Worm (Caenorhabditis elegans) whole organism, L3 larva: Measurements from ENCODE around the gene str-261.
A peak's percentile ranks its signal among the peaks of the same experiment; 100 is the strongest.

Experiments used
- R02D3.7 ChIP-seq: fragments of 150-350 bp; optimal IDR thresholded peaks from 2 replicates; lab custom pipeline; 2014; ENCODE audit warnings: missing biosample characterization, missing genetic modification characterization
- ZK546.5 ChIP-seq: sonication (generic microtip); optimal IDR thresholded peaks from 2 replicates; lab custom pipeline; 2017; ENCODE audit warnings: missing biosample characterization, missing genetic modification characterization
- aly-2 ChIP-seq: fragments of 150-350 bp; optimal IDR thresholded peaks from 2 replicates; lab custom pipeline; 2014; ENCODE audit warnings: missing biosample characterization, missing genetic modification characterization
- ama-1 ChIP-seq: fragments of 150-350 bp; optimal IDR thresholded peaks from 2 replicates; lab custom pipeline; 2018
- ceh-28 ChIP-seq: fragments of 150-350 bp; optimal IDR thresholded peaks from 2 replicates; lab custom pipeline; 2014; ENCODE audit warnings: missing biosample characterization, missing genetic modification reagents, missing genetic modification characterization
- ceh-82 ChIP-seq: fragments of 150-350 bp; optimal IDR thresholded peaks from 2 replicates; lab custom pipeline; 2014; ENCODE audit warnings: missing biosample characterization, missing genetic modification characterization
- daf-12 ChIP-seq: fragments of 150-350 bp; optimal IDR thresholded peaks from 2 replicates; lab custom pipeline; 2014; ENCODE audit warnings: missing biosample characterization, missing genetic modification reagents, missing genetic modification characterization
- egl-27 ChIP-seq: sonication (generic microtip); optimal IDR thresholded peaks from 4 replicates; lab custom pipeline; 2017; ENCODE audit warnings: missing biosample characterization, missing genetic modification reagents, missing genetic modification characterization
- egl-5 ChIP-seq: fragments of 150-350 bp; optimal IDR thresholded peaks from 2 replicates; lab custom pipeline; 2017; ENCODE audit warnings: missing biosample characterization, missing genetic modification reagents, missing genetic modification characterization, inconsistent platforms
- elt-1 ChIP-seq: fragments of 150-350 bp; optimal IDR thresholded peaks from 2 replicates; lab custom pipeline; 2014; ENCODE audit warnings: missing biosample characterization, missing genetic modification characterization
- elt-2 ChIP-seq: sonication (generic microtip); optimal IDR thresholded peaks from 2 replicates; lab custom pipeline; 2016; ENCODE audit warnings: missing genetic modification reagents, mild to moderate bottlenecking, missing genetic modification characterization, missing compliant biosample characterization
- elt-3 ChIP-seq, 3 experiments: fragments of 150-350 bp in 1 of 3; sonication (generic microtip) in 2 of 3; optimal IDR thresholded peaks; 2 replicates in 2 of 3; 4 replicates in 1 of 3; lab custom pipeline; 2014 to 2017; ENCODE audit warnings: missing biosample characterization in 3 of 3, missing genetic modification characterization in 3 of 3
- eor-1 ChIP-seq, 2 experiments: fragments of 150-350 bp; optimal IDR thresholded peaks; 2 replicates each; lab custom pipeline; 2014 to 2018; ENCODE audit warnings: missing biosample characterization in 2 of 2, missing genetic modification characterization in 2 of 2
- fkh-10 ChIP-seq: sonication (generic microtip); optimal IDR thresholded peaks from 2 replicates; lab custom pipeline; 2017; ENCODE audit warnings: missing biosample characterization, missing genetic modification reagents, missing genetic modification characterization
- fkh-2 ChIP-seq: fragments of 150-350 bp; optimal IDR thresholded peaks from 2 replicates; lab custom pipeline; 2014; ENCODE audit warnings: missing biosample characterization, missing genetic modification reagents, missing genetic modification characterization
- fos-1 ChIP-seq: fragments of 150-350 bp; optimal IDR thresholded peaks from 2 replicates; lab custom pipeline; 2014; ENCODE audit warnings: missing biosample characterization, missing genetic modification characterization
- hmg-11 ChIP-seq: sonication (generic microtip); optimal IDR thresholded peaks from 2 replicates; lab custom pipeline; 2016; ENCODE audit warnings: missing genetic modification characterization, missing compliant biosample characterization
- jun-1 ChIP-seq: fragments of 150-350 bp; optimal IDR thresholded peaks from 2 replicates; lab custom pipeline; 2014; ENCODE audit warnings: missing biosample characterization, missing genetic modification reagents, missing genetic modification characterization
- lin-15B ChIP-seq: fragments of 150-350 bp; optimal IDR thresholded peaks from 2 replicates; lab custom pipeline; 2014; ENCODE audit warnings: missing biosample characterization, missing genetic modification characterization
- lin-39 ChIP-seq: fragments of 150-350 bp; optimal IDR thresholded peaks from 2 replicates; lab custom pipeline; 2018; ENCODE audit warnings: missing biosample characterization, missing genetic modification reagents, missing genetic modification characterization
- lsy-12 ChIP-seq: sonication (generic microtip); optimal IDR thresholded peaks from 2 replicates; lab custom pipeline; 2016; ENCODE audit warnings: mild to moderate bottlenecking, missing genetic modification characterization, missing compliant biosample characterization
- mdl-1 ChIP-seq: fragments of 150-350 bp; optimal IDR thresholded peaks from 2 replicates; lab custom pipeline; 2014; ENCODE audit warnings: missing biosample characterization, missing genetic modification characterization
- mml-1 ChIP-seq: fragments of 150-350 bp; sonication (generic microtip); optimal IDR thresholded peaks from 3 replicates; lab custom pipeline; 2014; ENCODE audit warnings: missing biosample characterization, missing genetic modification characterization
- nfya-1 ChIP-seq: sonication (generic microtip); optimal IDR thresholded peaks from 2 replicates; lab custom pipeline; 2017; ENCODE audit warnings: missing genetic modification characterization, mild to moderate bottlenecking, missing compliant biosample characterization, antibody characterized with exemption, moderate library complexity; ENCODE audit not compliant: insufficient read depth
- nhr-11 ChIP-seq: fragments of 150-350 bp; optimal IDR thresholded peaks from 2 replicates; lab custom pipeline; 2014; ENCODE audit warnings: missing biosample characterization, missing genetic modification characterization
- nhr-12 ChIP-seq: fragments of 150-350 bp; optimal IDR thresholded peaks from 2 replicates; lab custom pipeline; 2014; ENCODE audit warnings: missing biosample characterization, missing genetic modification characterization
- nhr-23 ChIP-seq: fragments of 150-350 bp; optimal IDR thresholded peaks from 2 replicates; lab custom pipeline; 2014; ENCODE audit warnings: missing biosample characterization, missing genetic modification reagents, missing genetic modification characterization
- nhr-237 ChIP-seq: fragments of 150-350 bp; optimal IDR thresholded peaks from 2 replicates; lab custom pipeline; 2014; ENCODE audit warnings: missing biosample characterization, missing genetic modification characterization
- nhr-25 ChIP-seq: sonication (generic microtip); optimal IDR thresholded peaks from 2 replicates; lab custom pipeline; 2017; ENCODE audit warnings: missing biosample characterization, missing genetic modification characterization
- nhr-28 ChIP-seq: fragments of 150-350 bp; optimal IDR thresholded peaks from 2 replicates; lab custom pipeline; 2014; ENCODE audit warnings: missing biosample characterization, missing genetic modification characterization
- nhr-43 ChIP-seq: sonication (generic microtip); optimal IDR thresholded peaks from 2 replicates; lab custom pipeline; 2016; ENCODE audit warnings: mild to moderate bottlenecking, missing genetic modification characterization, missing compliant biosample characterization; ENCODE audit not compliant: poor library complexity, severe bottlenecking
- nhr-67 ChIP-seq: fragments of 150-350 bp; optimal IDR thresholded peaks from 2 replicates; lab custom pipeline; 2014; ENCODE audit warnings: missing biosample characterization, missing genetic modification characterization
- nhr-76 ChIP-seq: fragments of 150-350 bp; sonication (generic microtip); optimal IDR thresholded peaks from 5 replicates; lab custom pipeline; 2014; ENCODE audit warnings: missing biosample characterization, missing genetic modification characterization
- nhr-77 ChIP-seq: fragments of 150-350 bp; optimal IDR thresholded peaks from 2 replicates; lab custom pipeline; 2014; ENCODE audit warnings: missing biosample characterization, missing genetic modification characterization
- pha-4 ChIP-seq: fragments of 150-350 bp; optimal IDR thresholded peaks from 2 replicates; lab custom pipeline; 2014; ENCODE audit warnings: missing biosample characterization, missing genetic modification reagents, missing genetic modification characterization
- pqm-1 ChIP-seq: fragments of 150-350 bp; optimal IDR thresholded peaks from 2 replicates; lab custom pipeline; 2017; ENCODE audit warnings: missing biosample characterization, missing genetic modification characterization, inconsistent platforms
- sea-2 ChIP-seq: fragments of 150-350 bp; sonication (generic microtip); optimal IDR thresholded peaks from 4 replicates; lab custom pipeline; 2014; ENCODE audit warnings: missing biosample characterization, missing genetic modification reagents, missing genetic modification characterization
- skn-1 ChIP-seq: fragments of 150-350 bp; optimal IDR thresholded peaks from 2 replicates; lab custom pipeline; 2014; ENCODE audit warnings: missing biosample characterization, missing genetic modification characterization
- tbx-2 ChIP-seq: sonication (generic microtip); optimal IDR thresholded peaks from 2 replicates; lab custom pipeline; 2016; ENCODE audit warnings: mild to moderate bottlenecking, missing genetic modification characterization, missing compliant biosample characterization
- unc-39 ChIP-seq: sonication (generic microtip); optimal IDR thresholded peaks from 4 replicates; lab custom pipeline; 2017; ENCODE audit warnings: missing biosample characterization, missing genetic modification characterization
- unc-62 ChIP-seq: fragments of 150-350 bp; sonication (generic microtip); optimal IDR thresholded peaks from 4 replicates; lab custom pipeline; 2014; ENCODE audit warnings: missing biosample characterization, missing genetic modification reagents, missing genetic modification characterization
- ztf-11 ChIP-seq: fragments of 150-350 bp; optimal IDR thresholded peaks from 2 replicates; lab custom pipeline; 2014; ENCODE audit warnings: missing biosample characterization, missing genetic modification characterization
- ztf-4 ChIP-seq: fragments of 150-350 bp; optimal IDR thresholded peaks from 2 replicates; lab custom pipeline; 2014; ENCODE audit warnings: missing biosample characterization, missing genetic modification characterization

Gene str-261

DNA sequence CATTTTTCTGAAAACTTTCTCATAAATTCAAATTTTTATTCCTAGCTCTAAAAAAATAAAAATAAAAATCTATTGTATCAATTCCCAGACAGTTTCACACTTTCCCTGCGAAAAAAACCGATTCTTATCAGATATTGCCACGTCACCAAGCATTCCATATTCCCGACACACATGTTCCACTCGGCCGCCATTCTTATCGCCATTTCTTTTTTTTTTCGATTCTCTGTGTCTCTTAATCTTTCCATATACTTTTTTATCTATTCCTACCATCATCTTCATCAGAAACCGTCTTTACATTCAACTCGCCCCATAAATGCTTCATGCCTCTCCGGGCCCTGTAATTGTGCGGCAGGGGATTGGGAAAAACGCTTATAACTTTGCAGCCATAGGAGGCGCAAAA lies 13.1 kb downstream of the str-261 start:
- no peak for TF ChIP-seq mdl-1 (tag; lab: Kevin White, UChicago)
- TF ChIP-seq fkh-2 (tag; lab: Kevin White, UChicago), result no peak
- TF ChIP-seq fkh-10 (GFP tag; lab: Kevin White, UChicago), result no peak
- TF ChIP-seq nhr-12 (tag; lab: Kevin White, UChicago), result no peak
- no peak for TF ChIP-seq lin-15B (tag; lab: Kevin White, UChicago)
- no peak for TF ChIP-seq nhr-76 (tag; lab: Kevin White, UChicago)
- TF ChIP-seq elt-3 (tag; optimal IDR thresholded peaks at IDR 0.05; lab: Kevin White, UChicago), result no peak
- TF ChIP-seq ceh-82 (tag; lab: Kevin White, UChicago), result no peak
- no peak for TF ChIP-seq sea-2
- TF ChIP-seq lsy-12 (tag; lab: Kevin White, UChicago), result no peak
- no peak for TF ChIP-seq ztf-4 (tag; lab: Kevin White, UChicago)
- no peak for TF ChIP-seq nhr-11
- TF ChIP-seq fos-1, result no peak
- TF ChIP-seq nhr-23 (tag; lab: Kevin White, UChicago), result peak; percentile 37
- TF ChIP-seq pha-4 (tag; lab: Kevin White, UChicago), result no peak
- no peak for TF ChIP-seq ZK546.5 (tag; lab: Kevin White, UChicago)
- TF ChIP-seq elt-2, result peak; percentile 92
- TF ChIP-seq egl-27 (tag; lab: Kevin White, UChicago), result no peak
- no peak for TF ChIP-seq lin-39 (tag; lab: Kevin White, UChicago)
- TF ChIP-seq elt-1, result peak; percentile 61
- TF ChIP-seq jun-1 (tag; lab: Kevin White, UChicago), result no peak
- TF ChIP-seq nhr-237 (tag; lab: Kevin White, UChicago), result no peak
- no peak for TF ChIP-seq aly-2 (tag; lab: Kevin White, UChicago)
- TF ChIP-seq unc-62 (GFP tag; lab: Kevin White, UChicago), result no peak
- no peak for TF ChIP-seq skn-1 (tag; lab: Kevin White, UChicago)
- no peak for TF ChIP-seq R02D3.7
- no peak for TF ChIP-seq ama-1
- TF ChIP-seq tbx-2 (tag; lab: Kevin White, UChicago), result no peak
- no peak for TF ChIP-seq nhr-77
- TF ChIP-seq nhr-25 (tag; lab: Kevin White, UChicago), result no peak
- TF ChIP-seq eor-1 (tag; optimal IDR thresholded peaks at IDR 0.05; lab: Kevin White, UChicago), result no peak
- no peak for TF ChIP-seq ceh-28
- no peak for TF ChIP-seq nhr-43
- peak; percentile 17 for TF ChIP-seq pqm-1 (tag; lab: Kevin White, UChicago)
- TF ChIP-seq nfya-1 (tag; lab: Kevin White, UChicago), result no peak
- TF ChIP-seq unc-39 (tag; lab: Kevin White, UChicago), result no peak
- TF ChIP-seq hmg-11 (tag; lab: Kevin White, UChicago), result peak; percentile 17
- TF ChIP-seq daf-12 (tag; lab: Kevin White, UChicago), result no peak

DNA sequence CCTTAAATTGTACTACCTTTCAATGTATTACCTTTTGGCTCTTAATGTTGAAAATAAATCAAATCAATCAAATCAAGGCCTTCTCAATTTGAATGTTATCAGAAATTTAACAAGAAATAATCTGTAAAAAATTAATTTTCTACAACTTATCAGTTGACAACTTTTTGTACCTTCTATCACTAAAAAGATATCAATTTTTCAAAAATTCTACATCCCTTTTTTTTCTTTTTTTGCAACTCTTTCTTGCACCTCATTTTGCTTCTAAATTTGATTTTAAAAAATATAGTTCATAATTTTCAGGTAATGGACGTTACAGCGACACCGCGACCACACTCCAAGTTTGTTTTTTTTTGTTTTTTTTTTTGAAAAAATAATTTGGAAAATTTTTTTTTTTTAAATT lies 13.9 kb downstream of the str-261 start, which contains the start of gene W09D6.5:
TSS of gene W09D6.5 (plus strand) at position 301 of the 400 bp plus-strand sequence.
- TF ChIP-seq ceh-28 (no peak), nhr-12 (tag; lab: Kevin White, UChicago) (no peak), ztf-11 (tag; lab: Kevin White, UChicago) (no peak), nhr-23 (tag; lab: Kevin White, UChicago) (no peak), elt-3 (tag; optimal IDR thresholded peaks at IDR 0.05; lab: Kevin White, UChicago) (no peak), lsy-12 (tag; lab: Kevin White, UChicago) (no peak), nhr-43 (no peak), daf-12 (tag; lab: Kevin White, UChicago) (no peak), nhr-28 (tag; lab: Kevin White, UChicago) (no peak), nhr-11 (no peak), jun-1 (tag; lab: Kevin White, UChicago) (no peak), nhr-25 (tag; lab: Kevin White, UChicago) (no peak), unc-62 (GFP tag; lab: Kevin White, UChicago) (no peak), elt-1 (no peak), egl-27 (tag; lab: Kevin White, UChicago) (no peak)

DNA sequence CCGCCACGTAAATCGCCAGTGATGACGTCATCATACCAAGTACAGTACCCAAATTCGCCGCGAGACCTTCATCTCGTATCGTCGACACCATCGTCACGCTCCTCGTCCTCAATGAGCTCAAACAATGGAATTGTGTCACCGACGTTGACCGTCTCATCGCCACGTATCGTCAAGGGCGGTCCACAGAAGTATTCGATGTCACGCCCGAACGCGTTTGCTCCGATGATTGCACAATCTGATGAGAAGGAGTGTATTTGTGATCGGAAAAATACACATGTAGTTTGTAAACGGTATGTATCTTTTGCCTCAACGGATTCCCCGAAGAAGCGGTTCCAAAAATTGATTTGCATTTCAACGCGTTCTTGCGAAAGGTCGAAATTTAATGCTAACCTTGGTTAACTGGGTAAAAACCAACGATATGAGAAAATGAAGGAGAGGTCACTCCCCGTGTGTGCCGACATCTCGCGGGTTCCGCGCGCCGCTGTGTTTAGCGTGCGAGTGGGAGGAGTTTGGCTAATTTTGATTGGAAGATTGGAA lies 15.9 kb downstream of the str-261 start:
- TF ChIP-seq nhr-25 (tag; lab: Kevin White, UChicago) (peak; percentile 57), mml-1 (tag; lab: Kevin White, UChicago) (no peak), lin-15B (tag; lab: Kevin White, UChicago) (peak; percentile 39), skn-1 (tag; lab: Kevin White, UChicago) (no peak), aly-2 (tag; lab: Kevin White, UChicago) (no peak), unc-62 (GFP tag; lab: Kevin White, UChicago) (no peak), ceh-28 (no peak), pqm-1 (tag; lab: Kevin White, UChicago) (no peak), elt-2 (peak; percentile 24), lsy-12 (tag; lab: Kevin White, UChicago) (peak; percentile 53), ama-1 (peak; percentile 98), nhr-76 (tag; lab: Kevin White, UChicago) (no peak), nhr-67 (tag; lab: Kevin White, UChicago) (no peak), tbx-2 (tag; lab: Kevin White, UChicago) (no peak), R02D3.7 (no peak), nhr-23 (tag; lab: Kevin White, UChicago) (peak; percentile 28), pha-4 (tag; lab: Kevin White, UChicago) (no peak), unc-39 (tag; lab: Kevin White, UChicago) (no peak), ztf-4 (tag; lab: Kevin White, UChicago) (no peak), fkh-2 (tag; lab: Kevin White, UChicago) (no peak), nhr-28 (tag; lab: Kevin White, UChicago) (no peak), lin-39 (tag; lab: Kevin White, UChicago) (no peak), elt-3 (tag; optimal IDR thresholded peaks at IDR 0.05; lab: Kevin White, UChicago) (no peak), egl-5 (no peak), nhr-237 (tag; lab: Kevin White, UChicago) (no peak), jun-1 (tag; lab: Kevin White, UChicago) (peak; percentile 9), elt-1 (no peak), daf-12 (tag; lab: Kevin White, UChicago) (no peak), nhr-12 (tag; lab: Kevin White, UChicago) (no peak), sea-2 (no peak), ztf-11 (tag; lab: Kevin White, UChicago) (no peak), ZK546.5 (tag; lab: Kevin White, UChicago) (no peak), fkh-10 (GFP tag; lab: Kevin White, UChicago) (no peak)
